Fruit fly (Drosophila melanogaster): ENCODE measurements around the gene Taf3.
A peak's percentile ranks its signal among the peaks of the same experiment; 100 is the strongest.

Gene Taf3

dm6 chr4:488828-489560 lies 22.4 kb upstream of the Taf3 start, which contains the start of gene Asator (continued):
- TF ChIP-seq MBD-R2 (GFP tag; IDR thresholded peaks at IDR 0.05) (peak; percentile 48; the same call in 1 of the 2 replicates), CG10267 (tag; optimal IDR thresholded peaks at IDR 0.05) (peak; percentile 43), CG8944 (GFP tag; optimal IDR thresholded peaks at IDR 0.05) (peak; percentile 73), Xrp1 (GFP tag; IDR thresholded peaks at IDR 0.05) (peak; percentile 72; the same call in 1 of the 2 replicates), dm (GFP tag; optimal IDR thresholded peaks at IDR 0.05) (peak; percentile 32), scrt (GFP tag; optimal IDR thresholded peaks at IDR 0.05) (peak; percentile 60), dan (GFP tag; IDR thresholded peaks at IDR 0.05) (no peak), CG7963 (GFP tag; IDR thresholded peaks at IDR 0.05; ENCODE audit: partially characterized antibody) (no peak), CG32532 (GFP tag; IDR thresholded peaks at IDR 0.05) (no peak; the same call in 1 of the 2 replicates), lilli (GFP tag; optimal IDR thresholded peaks at IDR 0.05) (peak; percentile 82), CG12219 (GFP tag; optimal IDR thresholded peaks at IDR 0.05) (peak; percentile 59), CG12942 (GFP tag; optimal IDR thresholded peaks at IDR 0.05) (peak; percentile 54), az2 (GFP tag; optimal IDR thresholded peaks at IDR 0.05) (peak; percentile 69), gem (tag; optimal IDR thresholded peaks at IDR 0.05) (peak; percentile 67), CG10209 (GFP tag; optimal IDR thresholded peaks at IDR 0.05) (peak; percentile 61), usp (GFP tag; optimal IDR thresholded peaks at IDR 0.05) (no peak), nerfin-1 (tag; optimal IDR thresholded peaks at IDR 0.05) (peak; percentile 91), CG9437 (GFP tag; optimal IDR thresholded peaks at IDR 0.05) (no peak), gce (GFP tag; IDR thresholded peaks at IDR 0.05) (0 out of 3 replicates have a peak, but pooled peaks have one; percentile 44), HLH54F (GFP tag; optimal IDR thresholded peaks at IDR 0.05) (peak; percentile 71), CG4282 (GFP tag; optimal IDR thresholded peaks at IDR 0.05) (no peak), GATAe (GFP tag; conservative IDR thresholded peaks at IDR 0.05) (no peak), CG2202 (tag; optimal IDR thresholded peaks at IDR 0.05) (peak; percentile 3), CG4707 (GFP tag; optimal IDR thresholded peaks at IDR 0.05) (peak; percentile 25), CG12071 (GFP tag; optimal IDR thresholded peaks at IDR 0.05) (peak; percentile 55), sqz (GFP tag; optimal IDR thresholded peaks at IDR 0.05) (peak; percentile 100), prd (optimal IDR thresholded peaks at IDR 0.05) (no peak), prd (GFP tag; IDR thresholded peaks at IDR 0.05) (no peak; the same call in 2 of the 3 replicates), shn (GFP tag; optimal IDR thresholded peaks at IDR 0.05) (peak; percentile 73), ara (GFP tag; IDR thresholded peaks at IDR 0.05) (no peak), grau (tag; optimal IDR thresholded peaks at IDR 0.05) (peak; percentile 51), CG30431 (GFP tag; optimal IDR thresholded peaks at IDR 0.05) (no peak), CG11695 (GFP tag; IDR thresholded peaks at IDR 0.05) (peak; percentile 55; the same call in 1 of the 3 replicates), Kr (GFP tag; optimal IDR thresholded peaks at IDR 0.05) (peak; percentile 48), emc (GFP tag; optimal IDR thresholded peaks at IDR 0.05) (peak; percentile 6), CG18599 (GFP tag; optimal IDR thresholded peaks at IDR 0.05) (peak; percentile 84), CG30020 (tag; optimal IDR thresholded peaks at IDR 0.05) (peak; percentile 12), CG3847 (GFP tag; IDR thresholded peaks at IDR 0.05) (no peak), Med (GFP tag) (peak; percentile 96), CG30403 (GFP tag; optimal IDR thresholded peaks at IDR 0.05) (peak; percentile 56), Six4 (GFP tag; optimal IDR thresholded peaks at IDR 0.05) (peak; percentile 58), Doc2 (GFP tag; IDR thresholded peaks at IDR 0.05) (no peak), CG15696 (tag; optimal IDR thresholded peaks at IDR 0.05) (peak; percentile 39), CG3995 (GFP tag; optimal IDR thresholded peaks at IDR 0.05) (no peak), trem (tag; optimal IDR thresholded peaks at IDR 0.05) (peak; percentile 40), CG16815 (GFP tag; optimal IDR thresholded peaks at IDR 0.05) (peak; percentile 56), Gug (GFP tag; IDR thresholded peaks at IDR 0.05) (peak; percentile 77; the same call in 2 of the 4 replicates), CG11696 (GFP tag; IDR thresholded peaks at IDR 0.05) (peak; percentile 12; the same call in 1 of the 2 replicates), ham (GFP tag; IDR thresholded peaks at IDR 0.05) (no peak), CG7556 (GFP tag; optimal IDR thresholded peaks at IDR 0.05) (peak; percentile 62)
